Worm (Caenorhabditis elegans): ENCODE results near the gene clec-147.

ce11 chrII:14489407-14489806, 48.2 kb downstream of the clec-147 start, which contains the start of gene vnut-1:
- no peak for TF ChIP-seq pes-1 (GFP tag; IDR thresholded peaks at IDR 0.05)
- TF ChIP-seq tra-4 (tag; optimal IDR thresholded peaks at IDR 0.05) = no peak
- no peak for TF ChIP-seq hnd-1 (tag; optimal IDR thresholded peaks at IDR 0.05)
- TF ChIP-seq ama-1 (optimal IDR thresholded peaks at IDR 0.05) = no peak
- TF ChIP-seq scrt-1 (GFP tag; IDR thresholded peaks at IDR 0.05) = no peak
- no peak for TF ChIP-seq ceh-13 (GFP tag; optimal IDR thresholded peaks at IDR 0.05)
- TF ChIP-seq tbx-11 (GFP tag; IDR thresholded peaks at IDR 0.05) = no peak
- no peak for TF ChIP-seq flt-1 (GFP tag; IDR thresholded peaks at IDR 0.05)
- TF ChIP-seq aly-1 (tag; optimal IDR thresholded peaks at IDR 0.05) = no peak
- no peak for TF ChIP-seq hmbx-1 (tag; optimal IDR thresholded peaks at IDR 0.05)
- no peak for TF ChIP-seq tbx-37 (GFP tag; conservative IDR thresholded peaks at IDR 0.05)
- no peak for TF ChIP-seq ceh-36 (tag; optimal IDR thresholded peaks at IDR 0.05)
- no peak for TF ChIP-seq sea-1 (GFP tag; conservative IDR thresholded peaks at IDR 0.05)

All from whole organism, early embryonic.